Worm (Caenorhabditis elegans) whole organism, L4 larva: Measurements from ENCODE around the gene chil-17.
A peak's percentile ranks its signal among the peaks of the same experiment; 100 is the strongest.

ENCODE experiments used
- F37D6.2 ChIP-seq: sonication (generic microtip); optimal IDR thresholded peaks from 2 replicates; lab custom pipeline; 2016; ENCODE audit warnings: mild to moderate bottlenecking, missing genetic modification characterization, missing compliant biosample characterization
- F44E2.7 ChIP-seq: fragments of 200-800 bp; sonication (Bioruptor generic); IDR thresholded peaks from 2 replicates; pipeline ENCODE4 v2.1.2; 2022; ENCODE audit warnings: missing genetic modification characterization, missing compliant biosample characterization
- F49E8.2 ChIP-seq: sonication (generic microtip); optimal IDR thresholded peaks from 2 replicates; lab custom pipeline; 2016; ENCODE audit warnings: missing compliant biosample characterization, mild to moderate bottlenecking, missing genetic modification characterization, borderline replicate concordance
- T20F7.1 ChIP-seq: fragments of 200-800 bp; sonication (Bioruptor generic); optimal IDR thresholded peaks from 2 replicates; lab custom pipeline; 2018; ENCODE audit warnings: mild to moderate bottlenecking, missing genetic modification characterization, missing compliant biosample characterization
- ZK546.5 ChIP-seq, 2 experiments: sonication (generic microtip); optimal IDR thresholded peaks; 2 replicates each; lab custom pipeline; 2017; ENCODE audit warnings: missing biosample characterization in 2 of 2, missing genetic modification characterization in 2 of 2
- attf-4 ChIP-seq: sonication (generic microtip); optimal IDR thresholded peaks from 3 replicates; lab custom pipeline; 2017; ENCODE audit warnings: missing biosample characterization, missing genetic modification characterization
- ceh-20 ChIP-seq: fragments of 200-800 bp; sonication (Bioruptor generic); IDR thresholded peaks from 2 replicates; pipeline ENCODE4 v1.3.6; 2022; ENCODE audit warnings: missing genetic modification reagents, missing genetic modification characterization, missing compliant biosample characterization
- ceh-44 ChIP-seq: fragments of 200-800 bp; sonication (Bioruptor generic); IDR thresholded peaks from 2 replicates; pipeline ENCODE4 v1.3.6; 2022; ENCODE audit warnings: missing genetic modification reagents, missing genetic modification characterization, missing compliant biosample characterization
- ceh-62 ChIP-seq: sonication (generic microtip); optimal IDR thresholded peaks from 2 replicates; lab custom pipeline; 2017; ENCODE audit warnings: missing biosample characterization, missing genetic modification characterization
- dmd-6 ChIP-seq: fragments of 200-800 bp; sonication (Bioruptor generic); IDR thresholded peaks from 2 replicates; pipeline ENCODE4 v1.3.6; 2022; ENCODE audit warnings: missing genetic modification reagents, missing genetic modification characterization, missing compliant biosample characterization
- dmd-8 ChIP-seq: fragments of 200-800 bp; sonication (Bioruptor generic); IDR thresholded peaks from 2 replicates; pipeline ENCODE4 v1.3.6; 2022; ENCODE audit warnings: missing genetic modification characterization, missing compliant biosample characterization
- dpl-1 ChIP-seq: fragments of 150-350 bp; optimal IDR thresholded peaks from 2 replicates; lab custom pipeline; 2014; ENCODE audit warnings: missing biosample characterization, missing genetic modification reagents, missing genetic modification characterization
- duxl-1 ChIP-seq: sonication (generic microtip); optimal IDR thresholded peaks from 2 replicates; lab custom pipeline; 2016; ENCODE audit warnings: mild to moderate bottlenecking, missing genetic modification characterization, moderate library complexity, missing compliant biosample characterization; ENCODE audit not compliant: poor library complexity
- gei-8 ChIP-seq: fragments of 200-800 bp; sonication (Bioruptor generic); optimal IDR thresholded peaks from 2 replicates; lab custom pipeline; 2018; ENCODE audit warnings: mild to moderate bottlenecking, missing genetic modification characterization, missing compliant biosample characterization
- hlh-11 ChIP-seq: fragments of 200-800 bp; sonication (Bioruptor generic); optimal IDR thresholded peaks from 2 replicates; lab custom pipeline; 2018; ENCODE audit warnings: mild to moderate bottlenecking, missing genetic modification characterization, missing compliant biosample characterization
- hlh-30 ChIP-seq: sonication (generic microtip); optimal IDR thresholded peaks from 2 replicates; lab custom pipeline; 2017; ENCODE audit warnings: antibody characterized with exemption, mild to moderate bottlenecking, missing genetic modification characterization, missing compliant biosample characterization; ENCODE audit not compliant: insufficient read depth
- lim-7 ChIP-seq: fragments of 200-800 bp; sonication (Bioruptor generic); IDR thresholded peaks from 2 replicates; pipeline ENCODE4 v1.3.6; 2022; ENCODE audit warnings: missing genetic modification characterization, missing compliant biosample characterization
- lin-1 ChIP-seq: fragments of 200-800 bp; sonication (Bioruptor generic); IDR thresholded peaks from 2 replicates; pipeline ENCODE4 v1.3.6; 2022; ENCODE audit warnings: missing genetic modification reagents, missing genetic modification characterization, missing compliant biosample characterization
- lin-38 ChIP-seq: fragments of 200-800 bp; sonication (Bioruptor generic); IDR thresholded peaks from 2 replicates; pipeline ENCODE4 v1.3.6; 2022; ENCODE audit warnings: missing genetic modification reagents, missing genetic modification characterization, missing compliant biosample characterization
- madf-5 ChIP-seq, 2 experiments: fragments of 200-800 bp; sonication (Bioruptor generic); IDR thresholded peaks; 2 replicates each; pipeline ENCODE4 v1.3.6; 2022; ENCODE audit warnings: missing compliant biosample characterization in 2 of 2, missing genetic modification characterization in 2 of 2
- mep-1 ChIP-seq: fragments of 150-350 bp; sonication (generic microtip); optimal IDR thresholded peaks from 3 replicates; lab custom pipeline; 2014; ENCODE audit warnings: missing biosample characterization, missing genetic modification characterization
- mes-2 ChIP-seq: sonication (generic microtip); optimal IDR thresholded peaks from 2 replicates; lab custom pipeline; 2016; ENCODE audit warnings: missing genotype, mild to moderate bottlenecking, missing genetic modification characterization, missing compliant biosample characterization; ENCODE audit not compliant: poor library complexity, severe bottlenecking
- nhr-10 ChIP-seq: fragments of 150-350 bp; optimal IDR thresholded peaks from 2 replicates; lab custom pipeline; 2014; ENCODE audit warnings: missing biosample characterization, missing genetic modification characterization
- nhr-28 ChIP-seq: fragments of 150-350 bp; optimal IDR thresholded peaks from 2 replicates; lab custom pipeline; 2014; ENCODE audit warnings: missing biosample characterization, missing genetic modification characterization
- nhr-42 ChIP-seq: fragments of 200-800 bp; sonication (Bioruptor generic); IDR thresholded peaks from 2 replicates; pipeline ENCODE4 v1.3.6; 2022; ENCODE audit warnings: missing genetic modification characterization, missing compliant biosample characterization
- pha-4 ChIP-seq, 2 experiments: fragments of 150-350 bp in 1 of 2; fragments of 200-800 bp in 1 of 2; sonication (Bioruptor generic) in 1 of 2; IDR thresholded peaks in 1 of 2; optimal IDR thresholded peaks in 1 of 2; 2 replicates each; pipeline versions ENCODE4 v1.3.6 to Lab custom; 2014 to 2022; ENCODE audit warnings: missing genetic modification characterization in 2 of 2, missing genetic modification reagents in 2 of 2, missing biosample characterization in 1 of 2, missing compliant biosample characterization in 1 of 2
- pqm-1 ChIP-seq: sonication (generic microtip); optimal IDR thresholded peaks from 2 replicates; lab custom pipeline; 2017; ENCODE audit warnings: missing biosample characterization, missing genetic modification characterization
- rbr-2 ChIP-seq: sonication (generic microtip); optimal IDR thresholded peaks from 2 replicates; lab custom pipeline; 2016; ENCODE audit warnings: missing genotype, missing genetic modification characterization, missing compliant biosample characterization
- set-16 ChIP-seq: fragments of 200-800 bp; sonication (Bioruptor generic); IDR thresholded peaks from 2 replicates; pipeline ENCODE4 v1.3.6; 2022; ENCODE audit warnings: missing genetic modification reagents, missing genetic modification characterization, missing compliant biosample characterization
- snpc-1.2 ChIP-seq: fragments of 200-800 bp; sonication (Bioruptor generic); IDR thresholded peaks from 2 replicates; pipeline ENCODE4 v1.3.6; 2022; ENCODE audit warnings: missing genetic modification reagents, missing genetic modification characterization, missing compliant biosample characterization
- snpc-4 ChIP-seq: fragments of 150-350 bp; optimal IDR thresholded peaks from 2 replicates; lab custom pipeline; 2014; ENCODE audit warnings: missing biosample characterization, missing genetic modification characterization
- tag-97 ChIP-seq: fragments of 200-800 bp; sonication (Bioruptor generic); IDR thresholded peaks from 2 replicates; pipeline ENCODE4 v1.3.6; 2022; ENCODE audit warnings: missing genetic modification characterization, missing compliant biosample characterization
- tra-1 ChIP-seq: fragments of 200-800 bp; sonication (Bioruptor generic); IDR thresholded peaks from 2 replicates; pipeline ENCODE4 v1.3.6; 2022; ENCODE audit warnings: missing genetic modification reagents, missing genetic modification characterization, missing compliant biosample characterization
- unc-62 ChIP-seq, 3 experiments: fragments of 150-350 bp in 1 of 3; sonication (generic microtip); optimal IDR thresholded peaks in 2 of 3; peaks in 1 of 3; 1 replicate in 1 of 3; 2 replicates in 2 of 3; lab custom pipeline; 2014 to 2017; ENCODE audit warnings: missing biosample characterization in 3 of 3, missing genetic modification characterization in 3 of 3, missing genetic modification reagents in 3 of 3, missing genotype in 1 of 3
- zip-2 ChIP-seq: fragments of 150-350 bp; optimal IDR thresholded peaks from 2 replicates; lab custom pipeline; 2014; ENCODE audit warnings: missing biosample characterization, missing genetic modification characterization

Gene chil-17

DNA sequence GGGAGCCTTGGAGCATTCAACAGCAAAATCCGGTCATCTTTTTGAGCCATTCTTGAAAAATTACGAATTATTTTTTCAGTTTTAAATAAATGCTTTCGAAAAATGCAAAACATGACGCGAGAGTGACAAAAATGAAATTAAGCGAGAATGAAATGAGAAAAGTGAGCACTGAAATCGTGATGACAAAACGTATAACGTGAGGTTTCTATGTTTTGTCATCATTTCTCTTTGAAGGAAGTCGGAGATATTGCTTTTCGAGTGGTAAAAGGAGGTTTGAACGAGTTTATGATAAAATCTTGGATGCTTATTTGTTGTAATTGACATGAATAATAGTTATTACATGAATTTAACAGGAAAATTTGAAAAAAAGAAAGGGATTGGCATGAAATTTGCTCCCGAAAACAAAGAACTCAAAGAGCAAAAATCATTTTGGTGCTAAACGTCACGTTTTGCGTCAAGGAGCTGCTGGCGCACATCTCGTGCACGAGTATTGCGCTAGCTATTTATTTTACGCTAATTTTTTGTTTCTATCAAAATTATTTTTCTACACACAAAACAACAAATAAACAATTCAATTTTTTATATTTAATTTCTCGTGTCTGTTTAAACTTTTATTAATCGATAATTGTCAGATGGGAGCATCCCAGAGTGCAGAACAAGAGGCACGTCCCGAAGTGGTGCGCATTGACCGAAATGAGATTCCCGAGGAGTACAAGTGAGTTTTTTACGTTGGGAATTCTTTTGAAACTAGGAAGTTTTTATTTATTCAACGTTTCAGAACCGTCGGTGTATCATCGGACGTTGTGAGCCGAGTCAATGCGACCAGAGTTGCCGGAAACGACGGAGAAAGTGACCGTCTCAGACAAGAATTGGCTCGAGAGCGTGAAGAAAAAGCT, 23.3 kb downstream of the chil-17 start, which contains the start of the genes gss-1 and chch-3 (continued):
- TF ChIP-seq tag-97 (no peak), snpc-1.2 (GFP tag; lab: Robert Waterston, UW) (no peak), snpc-4 (no peak), duxl-1 (tag; lab: Kevin White, UChicago) (no peak), mep-1 (tag; lab: Kevin White, UChicago) (no peak), lin-1 (GFP tag; lab: Robert Waterston, UW) (no peak), rbr-2 (tag; lab: Kevin White, UChicago) (peak; percentile 44), nhr-10 (tag; lab: Kevin White, UChicago) (no peak), T20F7.1 (GFP tag; lab: Kevin White, UChicago) (peak; percentile 71), ceh-44 (GFP tag; lab: Robert Waterston, UW) (no peak), dmd-8 (GFP tag; lab: Robert Waterston, UW) (no peak), tra-1 (GFP tag; lab: Robert Waterston, UW) (no peak), hlh-30 (tag; lab: Kevin White, UChicago) (peak; percentile 53), F37D6.2 (tag; lab: Kevin White, UChicago) (peak; percentile 24), F49E8.2 (tag; lab: Kevin White, UChicago) (no peak), mes-2 (tag; lab: Kevin White, UChicago) (peak; percentile 66), set-16 (GFP tag; lab: Robert Waterston, UW) (no peak), lin-38 (no peak), madf-5 (GFP tag; IDR thresholded peaks at IDR 0.05; lab: Robert Waterston, UW) (no peak), pha-4 (GFP tag; IDR thresholded peaks at IDR 0.05; lab: Robert Waterston, UW) (peak; percentile 33; the same call in 1 of the 2 replicates), pha-4 (tag; optimal IDR thresholded peaks at IDR 0.05; lab: Kevin White, UChicago) (peak; percentile 56), ceh-62 (tag; lab: Kevin White, UChicago) (no peak), F44E2.7 (GFP tag; lab: Robert Waterston, UW) (no peak), gei-8 (GFP tag; lab: Kevin White, UChicago) (no peak), hlh-11 (tag; lab: Kevin White, UChicago) (peak; percentile 55), ceh-20 (GFP tag; lab: Robert Waterston, UW) (no peak), lim-7 (GFP tag; lab: Robert Waterston, UW) (no peak), attf-4 (no peak), dmd-6 (GFP tag; lab: Robert Waterston, UW) (peak; percentile 61)

DNA sequence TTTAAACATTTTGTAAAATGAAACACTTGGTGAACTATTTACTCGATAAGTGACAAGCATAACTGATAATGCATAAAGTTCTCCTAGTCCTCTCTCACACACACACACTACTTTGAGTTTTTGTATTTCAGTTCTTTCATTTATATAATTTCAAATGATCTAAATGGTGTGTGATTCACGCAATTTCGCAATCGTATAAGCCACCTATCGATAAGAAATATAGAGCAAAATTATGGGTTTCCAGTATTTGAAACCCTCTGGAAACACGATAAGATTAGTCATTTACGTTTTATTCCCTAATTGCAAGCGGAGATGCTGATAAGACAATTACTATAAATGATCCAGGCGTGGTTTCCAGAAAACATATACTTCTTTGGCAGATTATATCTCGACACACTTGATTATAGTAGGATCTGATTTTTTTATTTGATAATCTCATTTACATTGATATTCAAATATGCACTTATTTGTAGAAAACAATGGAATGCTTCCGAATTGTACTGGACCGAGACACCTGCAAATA, 27.8 kb downstream of the chil-17 start, which contains the start of gene arrd-3:
TSS of gene arrd-3 (plus strand) at position 473 of the 523 bp plus-strand sequence.
- no peak for TF ChIP-seq ZK546.5 (tag; optimal IDR thresholded peaks at IDR 0.05; lab: Kevin White, UChicago)
- TF ChIP-seq madf-5 (GFP tag; IDR thresholded peaks at IDR 0.05; lab: Robert Waterston, UW) = no peak
- TF ChIP-seq dpl-1 (GFP tag; lab: Kevin White, UChicago) = no peak
- TF ChIP-seq zip-2 (tag; lab: Kevin White, UChicago) = no peak
- TF ChIP-seq pqm-1 (tag; lab: Kevin White, UChicago) = peak; percentile 75
- peak; percentile 23 for TF ChIP-seq hlh-11 (tag; lab: Kevin White, UChicago)
- peak; percentile 27 for TF ChIP-seq nhr-28
- no peak for TF ChIP-seq nhr-42 (GFP tag; lab: Robert Waterston, UW)
- TF ChIP-seq dmd-6 (GFP tag; lab: Robert Waterston, UW) = peak; percentile 29; the same call in 1 of the 2 replicates
- peak in 1 of 2 experiments; percentile 58 for TF ChIP-seq unc-62 (GFP tag; optimal IDR thresholded peaks at IDR 0.05 in 1 of 2; lab: Kevin White, UChicago)
- no peak for TF ChIP-seq unc-62 (tag; optimal IDR thresholded peaks at IDR 0.05; lab: Kevin White, UChicago)
